Fruit fly (Drosophila melanogaster): ENCODE measurements around the gene CG34404.

DNA sequence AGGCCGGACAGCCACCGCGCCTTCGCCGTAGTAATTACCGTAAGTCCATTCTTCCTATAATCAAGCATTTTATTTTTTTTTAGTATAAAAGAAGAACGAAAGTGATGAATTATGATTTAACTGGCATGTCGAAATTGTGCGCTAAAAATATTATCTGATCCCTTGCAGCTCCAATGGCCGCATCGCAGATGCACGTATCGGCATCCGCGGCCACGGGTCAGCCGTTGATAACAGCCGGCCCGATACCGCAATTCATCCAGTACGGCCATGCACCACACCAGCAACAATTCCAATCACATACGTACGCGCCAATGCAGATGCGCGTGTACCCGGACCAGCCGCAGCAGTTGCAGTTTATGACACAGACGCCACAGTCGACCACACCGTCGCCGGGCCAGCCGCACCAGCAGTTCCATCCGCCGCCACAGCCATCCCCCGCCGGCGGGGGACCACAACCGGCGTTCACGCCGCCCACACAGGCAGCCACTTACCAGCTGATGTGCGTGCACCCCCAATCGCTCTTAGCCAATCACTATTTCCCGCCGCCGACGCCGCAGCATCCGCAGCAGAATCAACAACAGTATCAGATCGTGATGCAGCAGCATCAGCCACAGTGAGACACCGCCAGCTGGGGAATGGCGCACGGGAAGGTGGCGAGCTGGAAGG is 47.6 kb upstream of the CG34404 start:
- TF ChIP-seq CG14655 (GFP tag; optimal IDR thresholded peaks at IDR 0.05) (no peak), CG10348 (GFP tag; IDR thresholded peaks at IDR 0.05) (no peak), CG32121 (GFP tag; IDR thresholded peaks at IDR 0.05) (no peak), EcR (GFP tag; optimal IDR thresholded peaks at IDR 0.05) (no peak), Ets98B (GFP tag; IDR thresholded peaks at IDR 0.05) (no peak), CG9948 (tag; optimal IDR thresholded peaks at IDR 0.05) (no peak), Pif1A (GFP tag; optimal IDR thresholded peaks at IDR 0.05) (no peak), Snoo (tag; optimal IDR thresholded peaks at IDR 0.05) (no peak), CG15710 (tag; optimal IDR thresholded peaks at IDR 0.05) (no peak)
